Fruit fly (Drosophila melanogaster) whole organism, adult: ENCODE results near the gene sinu.

ENCODE experiments used
- CG12768 ChIP-seq: fragments of 200-800 bp; sonication (Bioruptor generic); optimal IDR thresholded peaks from 2 replicates; lab custom pipeline; 2017; ENCODE audit warnings: missing biosample characterization, missing genetic modification characterization, mild to moderate bottlenecking, moderate library complexity, missing genetic modification reagents
- CG1620 ChIP-seq: fragments of 200-800 bp; sonication (Bioruptor generic); optimal IDR thresholded peaks from 2 replicates; lab custom pipeline; 2016; ENCODE audit warnings: missing biosample characterization, missing genetic modification characterization
- CG33017 ChIP-seq: fragments of 200-800 bp; sonication (Bioruptor generic); optimal IDR thresholded peaks from 2 replicates; lab custom pipeline; 2018; ENCODE audit warnings: missing biosample characterization, mild to moderate bottlenecking, missing genetic modification characterization, moderate library complexity
- Hr96 ChIP-seq: fragments of 200-800 bp; sonication (Bioruptor generic); optimal IDR thresholded peaks from 2 replicates; lab custom pipeline; 2016; ENCODE audit warnings: missing biosample characterization, missing genetic modification characterization
- Mnt ChIP-seq: fragments of 200-800 bp; sonication (Bioruptor generic); optimal IDR thresholded peaks from 2 replicates; lab custom pipeline; 2016; ENCODE audit warnings: missing biosample characterization, mild to moderate bottlenecking, missing genetic modification characterization
- bab1 ChIP-seq: fragments of 200-800 bp; sonication (Bioruptor generic); optimal IDR thresholded peaks from 3 replicates; lab custom pipeline; 2019; ENCODE audit warnings: missing biosample characterization, mild to moderate bottlenecking, missing genetic modification characterization, moderate library complexity
- cic ChIP-seq: fragments of 200-800 bp; sonication (Bioruptor generic); optimal IDR thresholded peaks from 2 replicates; lab custom pipeline; 2017; ENCODE audit warnings: missing biosample characterization, mild to moderate bottlenecking, missing genetic modification characterization, moderate library complexity
- kay ChIP-seq: fragments of 200-800 bp; sonication (Bioruptor generic); peaks from one replicate; lab custom pipeline; 2016; ENCODE audit warnings: missing biosample characterization, missing genetic modification characterization, borderline replicate concordance
- pad ChIP-seq: fragments of 200-800 bp; sonication (Bioruptor generic); optimal IDR thresholded peaks from 3 replicates; lab custom pipeline; 2017; ENCODE audit warnings: missing biosample characterization, missing genetic modification characterization, mild to moderate bottlenecking, moderate library complexity, missing genetic modification reagents
- tj ChIP-seq: fragments of 200-800 bp; sonication (Bioruptor generic); optimal IDR thresholded peaks from 3 replicates; lab custom pipeline; 2017; ENCODE audit warnings: missing biosample characterization, mild to moderate bottlenecking, missing genetic modification characterization, moderate library complexity

- TF ChIP-seq CG33017 (tag; lab: Kevin White, UChicago) (no peak), bab1 (GFP tag; lab: Kevin White, UChicago) (no peak), tj (GFP tag; lab: Kevin White, UChicago) (no peak), kay (GFP tag; lab: Kevin White, UChicago) (peak; percentile 14), Hr96 (GFP tag; lab: Kevin White, UChicago) (no peak), CG1620 (GFP tag; lab: Kevin White, UChicago) (no peak), pad (GFP tag; lab: Kevin White, UChicago) (no peak), Mnt (GFP tag; lab: Kevin White, UChicago) (no peak), CG12768 (GFP tag; lab: Kevin White, UChicago) (no peak), cic (GFP tag; lab: Kevin White, UChicago) (no peak)
Measured at dm6 chr3L:5604490-5604889, 43.1 kb upstream of the sinu start, which contains the start of gene mthl2.
